Fruit fly (Drosophila melanogaster) whole organism, prepupa: Measurements from ENCODE around the gene CG10589.

Experiments
- CG10631 ChIP-seq: fragments of 200-800 bp; sonication (Bioruptor generic); optimal IDR thresholded peaks from 2 replicates; lab custom pipeline; 2016; ENCODE audit warnings: missing biosample characterization, missing genetic modification characterization
- CG10669 ChIP-seq: fragments of 200-800 bp; sonication (Bioruptor generic); optimal IDR thresholded peaks from 3 replicates; lab custom pipeline; 2018; ENCODE audit warnings: missing biosample characterization, mild to moderate bottlenecking, missing genetic modification characterization, moderate library complexity
- CG11294 ChIP-seq: fragments of 200-800 bp; sonication (Bioruptor generic); IDR thresholded peaks from 2 replicates; pipeline ENCODE4 v1.3.6; 2022; ENCODE audit warnings: missing biosample characterization, missing genetic modification characterization
- CG11762 ChIP-seq: fragments of 200-800 bp; sonication (Bioruptor generic); optimal IDR thresholded peaks from 3 replicates; lab custom pipeline; 2016; ENCODE audit warnings: missing biosample characterization, missing genetic modification characterization; ENCODE audit not compliant: insufficient read depth
- CG11902 ChIP-seq: fragments of 200-800 bp; sonication (Bioruptor generic); optimal IDR thresholded peaks from 3 replicates; lab custom pipeline; 2016; ENCODE audit warnings: missing biosample characterization, missing genetic modification characterization
- CG15336 ChIP-seq: fragments of 200-800 bp; sonication (Bioruptor generic); IDR thresholded peaks from 2 replicates; pipeline ENCODE4 v1.3.6; 2022; ENCODE audit warnings: missing biosample characterization, missing genetic modification characterization
- CG1621 ChIP-seq: fragments of 200-800 bp; sonication (Bioruptor generic); optimal IDR thresholded peaks from 3 replicates; lab custom pipeline; 2018; ENCODE audit warnings: missing biosample characterization, mild to moderate bottlenecking, missing genetic modification characterization
- CG3032 ChIP-seq: fragments of 200-800 bp; optimal IDR thresholded peaks from 2 replicates; lab custom pipeline; 2019; ENCODE audit warnings: missing biosample characterization, mild to moderate bottlenecking, missing genetic modification characterization, moderate library complexity
- CG31627 ChIP-seq: fragments of 200-800 bp; sonication (Bioruptor generic); optimal IDR thresholded peaks from 3 replicates; lab custom pipeline; 2016; ENCODE audit warnings: missing biosample characterization, missing genetic modification characterization
- CG34406 ChIP-seq: fragments of 200-800 bp; sonication (Bioruptor generic); optimal IDR thresholded peaks from 3 replicates; lab custom pipeline; 2016; ENCODE audit warnings: missing biosample characterization, missing genetic modification characterization
- CG3919 ChIP-seq: fragments of 200-800 bp; sonication (Bioruptor generic); optimal IDR thresholded peaks from 3 replicates; lab custom pipeline; 2016; ENCODE audit warnings: missing biosample characterization, missing genetic modification characterization
- CG6792 ChIP-seq: fragments of 200-800 bp; sonication (Bioruptor generic); optimal IDR thresholded peaks from 3 replicates; lab custom pipeline; 2016; ENCODE audit warnings: missing biosample characterization, missing genetic modification characterization
- CG6808 ChIP-seq: fragments of 200-800 bp; sonication (Bioruptor generic); optimal IDR thresholded peaks from 3 replicates; lab custom pipeline; 2017; ENCODE audit warnings: missing biosample characterization, missing genetic modification characterization, mild to moderate bottlenecking, moderate library complexity, missing genetic modification reagents
- CG6854 ChIP-seq: fragments of 200-800 bp; sonication (Bioruptor generic); optimal IDR thresholded peaks from 2 replicates; lab custom pipeline; 2017; ENCODE audit warnings: missing biosample characterization, mild to moderate bottlenecking, missing genetic modification characterization
- CG8119 ChIP-seq: fragments of 200-800 bp; sonication (Bioruptor generic); IDR thresholded peaks from 3 replicates; pipeline ENCODE4 v1.3.6; 2022; ENCODE audit warnings: missing biosample characterization, missing genetic modification characterization
- CG8319 ChIP-seq: fragments of 200-800 bp; sonication (Bioruptor generic); optimal IDR thresholded peaks from 3 replicates; lab custom pipeline; 2016; ENCODE audit warnings: missing biosample characterization, missing genetic modification characterization
- Eip75B ChIP-seq: fragments of 200-800 bp; sonication (Bioruptor generic); optimal IDR thresholded peaks from 3 replicates; lab custom pipeline; 2016; ENCODE audit warnings: missing biosample characterization, missing genetic modification characterization
- Eip78C ChIP-seq: fragments of 200-800 bp; sonication (Bioruptor generic); peaks from one replicate; lab custom pipeline; 2016; ENCODE audit warnings: missing biosample characterization, missing genetic modification characterization
- Eip93F ChIP-seq: fragments of 200-800 bp; sonication (Bioruptor generic); optimal IDR thresholded peaks from 2 replicates; lab custom pipeline; 2016; ENCODE audit warnings: missing biosample characterization, mild to moderate bottlenecking, missing genetic modification characterization
- Ets21C ChIP-seq: fragments of 200-800 bp; sonication (Bioruptor generic); optimal IDR thresholded peaks from 3 replicates; lab custom pipeline; 2016; ENCODE audit warnings: missing biosample characterization, missing genetic modification characterization
- Gug ChIP-seq: fragments of 200-800 bp; sonication (Bioruptor generic); IDR thresholded peaks from 2 replicates; pipeline ENCODE4 v1.3.6; 2022; ENCODE audit warnings: missing biosample characterization, missing genetic modification characterization
- Hr38 ChIP-seq: sonication (Bioruptor generic); optimal IDR thresholded peaks from 2 replicates; lab custom pipeline; 2016; ENCODE audit warnings: missing biosample characterization, missing genetic modification characterization
- Hr39 ChIP-seq: fragments of 200-800 bp; sonication (Bioruptor generic); optimal IDR thresholded peaks from 2 replicates; lab custom pipeline; 2016; ENCODE audit warnings: missing biosample characterization, missing genetic modification characterization
- Hr4 ChIP-seq: fragments of 200-800 bp; sonication (Bioruptor generic); optimal IDR thresholded peaks from 3 replicates; lab custom pipeline; 2016; ENCODE audit warnings: missing biosample characterization, missing genetic modification characterization
- Lpt ChIP-seq: fragments of 200-800 bp; sonication (Bioruptor generic); optimal IDR thresholded peaks from 3 replicates; lab custom pipeline; 2016; ENCODE audit warnings: missing biosample characterization, missing genetic modification characterization
- Met ChIP-seq: fragments of 200-800 bp; sonication (Bioruptor generic); optimal IDR thresholded peaks from 3 replicates; lab custom pipeline; 2016; ENCODE audit warnings: missing biosample characterization, missing genetic modification characterization
- OdsH ChIP-seq: fragments of 200-800 bp; sonication (Bioruptor generic); optimal IDR thresholded peaks from 3 replicates; lab custom pipeline; 2016; ENCODE audit warnings: missing biosample characterization, missing genetic modification characterization
- Smox ChIP-seq: fragments of 200-800 bp; sonication (Bioruptor generic); optimal IDR thresholded peaks from 3 replicates; lab custom pipeline; 2016; ENCODE audit warnings: missing biosample characterization, missing genetic modification characterization
- Sox15 ChIP-seq: fragments of 200-800 bp; sonication (Bioruptor generic); optimal IDR thresholded peaks from 3 replicates; lab custom pipeline; 2016; ENCODE audit warnings: missing biosample characterization, missing genetic modification characterization
- achi ChIP-seq: fragments of 200-800 bp; sonication (Bioruptor generic); optimal IDR thresholded peaks from 3 replicates; lab custom pipeline; 2016; ENCODE audit warnings: missing biosample characterization, missing genetic modification characterization
- acj6 ChIP-seq: fragments of 200-800 bp; sonication (Bioruptor generic); optimal IDR thresholded peaks from 3 replicates; lab custom pipeline; 2016; ENCODE audit warnings: missing biosample characterization, missing genetic modification characterization
- cyc ChIP-seq: fragments of 200-800 bp; sonication (Bioruptor generic); optimal IDR thresholded peaks from 3 replicates; lab custom pipeline; 2016; ENCODE audit warnings: missing biosample characterization, missing genetic modification characterization
- dsx ChIP-seq: fragments of 200-800 bp; optimal IDR thresholded peaks from 3 replicates; lab custom pipeline; 2019; ENCODE audit warnings: missing biosample characterization, mild to moderate bottlenecking, missing genetic modification characterization, moderate library complexity; ENCODE audit not compliant: poor library complexity, severe bottlenecking
- esn ChIP-seq: fragments of 200-800 bp; sonication (Bioruptor generic); optimal IDR thresholded peaks from 2 replicates; lab custom pipeline; 2016; ENCODE audit warnings: missing biosample characterization, mild to moderate bottlenecking, missing genetic modification characterization, moderate library complexity
- fd59A ChIP-seq: fragments of 200-800 bp; sonication (Bioruptor generic); optimal IDR thresholded peaks from 2 replicates; lab custom pipeline; 2017; ENCODE audit warnings: missing biosample characterization, mild to moderate bottlenecking, missing genetic modification characterization, missing genetic modification reagents
- fd85E ChIP-seq: fragments of 200-800 bp; sonication (Bioruptor generic); optimal IDR thresholded peaks from 3 replicates; lab custom pipeline; 2016; ENCODE audit warnings: missing biosample characterization, missing genetic modification characterization
- fkh ChIP-seq: fragments of 200-800 bp; sonication (Bioruptor generic); optimal IDR thresholded peaks from 3 replicates; lab custom pipeline; 2017; ENCODE audit warnings: missing biosample characterization, mild to moderate bottlenecking, missing genetic modification characterization, moderate library complexity
- net ChIP-seq: fragments of 200-800 bp; sonication (Bioruptor generic); optimal IDR thresholded peaks from 3 replicates; lab custom pipeline; 2016; ENCODE audit warnings: missing biosample characterization, missing genetic modification characterization
- pdm3 ChIP-seq: fragments of 200-800 bp; sonication (Bioruptor generic); optimal IDR thresholded peaks from 3 replicates; lab custom pipeline; 2016; ENCODE audit warnings: missing biosample characterization, missing genetic modification characterization
- spab ChIP-seq: fragments of 200-800 bp; sonication (Bioruptor generic); optimal IDR thresholded peaks from 2 replicates; lab custom pipeline; 2017; ENCODE audit warnings: missing biosample characterization, mild to moderate bottlenecking, missing genetic modification characterization, missing genetic modification reagents
- ss ChIP-seq, 2 experiments: fragments of 200-800 bp; sonication (Bioruptor generic); optimal IDR thresholded peaks; 2 replicates in 1 of 2; 3 replicates in 1 of 2; lab custom pipeline; 2017 to 2018; ENCODE audit warnings: mild to moderate bottlenecking in 2 of 2, missing biosample characterization in 2 of 2, missing genetic modification characterization in 2 of 2, moderate library complexity in 1 of 2
- svp ChIP-seq: fragments of 200-800 bp; sonication (Bioruptor generic); peaks from one replicate; lab custom pipeline; 2016; ENCODE audit warnings: missing biosample characterization, missing genetic modification characterization
- vri ChIP-seq: fragments of 200-800 bp; sonication (Bioruptor generic); optimal IDR thresholded peaks from 3 replicates; lab custom pipeline; 2016; ENCODE audit warnings: missing biosample characterization, mild to moderate bottlenecking, missing genetic modification characterization

CG10589 gene

DNA sequence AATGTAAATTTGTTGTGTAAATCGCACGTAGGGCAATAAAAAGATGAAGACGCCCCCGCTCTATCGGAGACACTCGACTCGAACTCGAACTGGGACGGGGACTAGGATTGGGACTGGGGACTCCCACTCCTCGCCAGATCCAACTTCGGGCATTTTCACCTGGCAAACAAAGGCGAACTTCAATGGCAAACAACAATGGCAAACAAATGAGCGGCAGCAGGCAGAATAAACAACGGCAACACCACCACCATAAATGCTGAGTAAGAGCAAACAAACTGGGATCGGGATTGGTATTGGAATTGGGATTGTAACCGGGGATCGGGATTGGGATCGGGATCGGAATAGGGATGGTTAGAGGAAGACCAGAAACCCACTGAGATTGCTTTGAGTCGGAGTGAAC lies 16.6 kb downstream of the CG10589 start:
- no peak for TF ChIP-seq CG10631
- no peak for TF ChIP-seq CG11762 (GFP tag; lab: Kevin White, UChicago)
- no peak for TF ChIP-seq Lpt (GFP tag; lab: Kevin White, UChicago)
- TF ChIP-seq achi (GFP tag; lab: Kevin White, UChicago), result peak; percentile 5
- no peak for TF ChIP-seq CG1621
- TF ChIP-seq Met (GFP tag; lab: Kevin White, UChicago), result no peak
- TF ChIP-seq spab (GFP tag; lab: Kevin White, UChicago), result peak; percentile 14
- no peak for TF ChIP-seq dsx (GFP tag; lab: Kevin White, UChicago)
- no peak for TF ChIP-seq acj6 (GFP tag; lab: Kevin White, UChicago)
- no peak for TF ChIP-seq CG11294 (GFP tag; lab: Robert Waterston, UW)
- TF ChIP-seq CG6808 (GFP tag; lab: Kevin White, UChicago), result peak; percentile 19
- no peak for TF ChIP-seq CG11902 (GFP tag; lab: Kevin White, UChicago)
- TF ChIP-seq ss (GFP tag; optimal IDR thresholded peaks at IDR 0.05; lab: Kevin White, UChicago), result peak in 1 of 2 experiments; percentile 36
- peak; percentile 16 for TF ChIP-seq CG6792 (GFP tag; lab: Kevin White, UChicago)
- peak; percentile 21 for TF ChIP-seq CG34406 (GFP tag; lab: Kevin White, UChicago)
- TF ChIP-seq vri (GFP tag; lab: Kevin White, UChicago), result no peak
- no peak for TF ChIP-seq Eip93F
- no peak for TF ChIP-seq OdsH (GFP tag; lab: Kevin White, UChicago)
- no peak for TF ChIP-seq Gug (GFP tag; lab: Robert Waterston, UW)
- TF ChIP-seq CG3919 (GFP tag; lab: Kevin White, UChicago), result peak; percentile 11
- no peak for TF ChIP-seq Hr4 (GFP tag; lab: Kevin White, UChicago)
- no peak for TF ChIP-seq CG3032 (tag; lab: Kevin White, UChicago)
- TF ChIP-seq CG31627 (GFP tag; lab: Kevin White, UChicago), result no peak
- no peak for TF ChIP-seq pdm3 (GFP tag; lab: Kevin White, UChicago)
- peak; percentile 94 for TF ChIP-seq fkh (GFP tag; lab: Kevin White, UChicago)
- TF ChIP-seq CG6854 (GFP tag; lab: Kevin White, UChicago), result peak; percentile 4
- no peak for TF ChIP-seq cyc (GFP tag; lab: Kevin White, UChicago)
- no peak for TF ChIP-seq net (GFP tag; lab: Kevin White, UChicago)
- TF ChIP-seq esn (GFP tag; lab: Kevin White, UChicago), result peak; percentile 20
- peak; percentile 15 for TF ChIP-seq fd59A (GFP tag; lab: Kevin White, UChicago)
- TF ChIP-seq Hr39, result no peak
- TF ChIP-seq CG8319 (GFP tag; lab: Kevin White, UChicago), result no peak
- TF ChIP-seq Eip78C (GFP tag; lab: Kevin White, UChicago), result peak; percentile 85
- no peak for TF ChIP-seq Eip75B (GFP tag; lab: Kevin White, UChicago)
- TF ChIP-seq svp, result peak; percentile 36
- TF ChIP-seq CG10669 (GFP tag; lab: Kevin White, UChicago), result peak; percentile 22
- no peak for TF ChIP-seq Smox (GFP tag; lab: Kevin White, UChicago)

- no peak for TF ChIP-seq fd85E
- TF ChIP-seq CG8119 (GFP tag; lab: Robert Waterston, UW), result no peak
- TF ChIP-seq cyc (GFP tag; lab: Kevin White, UChicago), result no peak
- TF ChIP-seq Eip78C (GFP tag; lab: Kevin White, UChicago), result no peak
- TF ChIP-seq CG3919 (GFP tag; lab: Kevin White, UChicago), result no peak
- TF ChIP-seq Ets21C (GFP tag; lab: Kevin White, UChicago), result no peak
- TF ChIP-seq Hr38, result no peak
- no peak for TF ChIP-seq CG15336 (GFP tag; lab: Robert Waterston, UW)
- no peak for TF ChIP-seq CG11762 (GFP tag; lab: Kevin White, UChicago)
- TF ChIP-seq Sox15 (GFP tag; lab: Kevin White, UChicago), result no peak
- TF ChIP-seq fkh (GFP tag; lab: Kevin White, UChicago), result no peak
- no peak for TF ChIP-seq pdm3 (GFP tag; lab: Kevin White, UChicago)
Observed at dm6 chr3L:20946054-20946453, 18.4 kb downstream of the CG10589 start.
